Fruit fly (Drosophila melanogaster) whole organism, embryonic: ENCODE data around the gene Oseg1.

Experiments used
- Awh ChIP-seq: fragments of 200-800 bp; sonication (Bioruptor generic); IDR thresholded peaks from 2 replicates; pipeline ENCODE4, ENCODE4 v1.3.6; 2022; ENCODE audit warnings: missing biosample characterization, missing genetic modification characterization
- CG10462 ChIP-seq: fragments of 200-800 bp; sonication (Bioruptor generic); optimal IDR thresholded peaks from 2 replicates; lab custom pipeline; 2016; ENCODE audit warnings: missing biosample characterization, missing genetic modification characterization
- CG11695 ChIP-seq: fragments of 200-800 bp; sonication (Bioruptor generic); IDR thresholded peaks from 3 replicates; pipeline ENCODE4 v1.3.6; 2022; ENCODE audit warnings: missing biosample characterization, missing genetic modification characterization
- CG12219 ChIP-seq: fragments of 200-800 bp; sonication (Bioruptor generic); optimal IDR thresholded peaks from 3 replicates; lab custom pipeline; 2018; ENCODE audit warnings: missing biosample characterization, mild to moderate bottlenecking, missing genetic modification characterization
- CG12769 ChIP-seq: fragments of 200-800 bp; sonication (Bioruptor generic); optimal IDR thresholded peaks from 2 replicates; lab custom pipeline; 2019; ENCODE audit warnings: missing biosample characterization, mild to moderate bottlenecking, missing genetic modification characterization, moderate library complexity
- CG14050 ChIP-seq: fragments of 200-800 bp; sonication (Bioruptor generic); IDR thresholded peaks from 3 replicates; pipeline ENCODE4 v1.3.6; 2022; ENCODE audit warnings: missing biosample characterization, missing genetic modification characterization
- CG17186 ChIP-seq: fragments of 200-800 bp; sonication (Bioruptor generic); optimal IDR thresholded peaks from 3 replicates; lab custom pipeline; 2017; ENCODE audit warnings: missing biosample characterization, missing genetic modification reagents, missing genetic modification characterization
- CG17385 ChIP-seq: fragments of 200-800 bp; sonication (Bioruptor generic); optimal IDR thresholded peaks from 3 replicates; lab custom pipeline; 2018; ENCODE audit warnings: missing biosample characterization, mild to moderate bottlenecking, missing genetic modification characterization
- CG17829 ChIP-seq: fragments of 200-800 bp; optimal IDR thresholded peaks from 2 replicates; lab custom pipeline; 2019; ENCODE audit warnings: missing biosample characterization, mild to moderate bottlenecking, missing genetic modification characterization, moderate library complexity
- CG1792 ChIP-seq: fragments of 200-800 bp; sonication (Bioruptor generic); optimal IDR thresholded peaks from 2 replicates; lab custom pipeline; 2016; ENCODE audit warnings: missing biosample characterization, missing genetic modification characterization
- CG18599 ChIP-seq: fragments of 200-800 bp; sonication (Bioruptor generic); optimal IDR thresholded peaks from 3 replicates; lab custom pipeline; 2017; ENCODE audit warnings: missing biosample characterization, missing genetic modification characterization, mild to moderate bottlenecking, moderate library complexity, missing genetic modification reagents
- CG2712 ChIP-seq: fragments of 200-800 bp; optimal IDR thresholded peaks from 3 replicates; lab custom pipeline; 2019; ENCODE audit warnings: missing biosample characterization, mild to moderate bottlenecking, missing genetic modification characterization, moderate library complexity
- CG30020 ChIP-seq: fragments of 200-800 bp; optimal IDR thresholded peaks from 2 replicates; lab custom pipeline; 2019; ENCODE audit warnings: missing biosample characterization, mild to moderate bottlenecking, missing genetic modification characterization, moderate library complexity
- CG3407 ChIP-seq: fragments of 200-800 bp; sonication (Bioruptor generic); optimal IDR thresholded peaks from 2 replicates; lab custom pipeline; 2018; ENCODE audit warnings: missing biosample characterization, mild to moderate bottlenecking, missing genetic modification characterization
- CG6175 ChIP-seq: fragments of 200-800 bp; sonication (Bioruptor generic); IDR thresholded peaks from 3 replicates; pipeline ENCODE4 v1.3.6; 2022; ENCODE audit warnings: missing biosample characterization, missing genetic modification characterization
- CG6254 ChIP-seq: fragments of 200-800 bp; sonication (Bioruptor generic); optimal IDR thresholded peaks from 3 replicates; lab custom pipeline; 2017; ENCODE audit warnings: mild to moderate bottlenecking, missing biosample characterization, missing genetic modification reagents, missing genetic modification characterization
- CG6654 ChIP-seq: fragments of 200-800 bp; sonication (Bioruptor generic); optimal IDR thresholded peaks from 2 replicates; lab custom pipeline; 2017; ENCODE audit warnings: missing biosample characterization, mild to moderate bottlenecking, missing genetic modification characterization
- Deaf1 ChIP-seq: fragments of 200-800 bp; optimal IDR thresholded peaks from 3 replicates; lab custom pipeline; 2019; ENCODE audit warnings: missing biosample characterization, mild to moderate bottlenecking, missing genetic modification characterization, moderate library complexity
- Dp ChIP-seq: fragments of 200-800 bp; sonication (Bioruptor generic); optimal IDR thresholded peaks from 2 replicates; lab custom pipeline; 2018; ENCODE audit warnings: missing biosample characterization, mild to moderate bottlenecking, missing genetic modification characterization, moderate library complexity
- Ets65A ChIP-seq: fragments of 200-800 bp; sonication (Bioruptor generic); peaks from one replicate; lab custom pipeline; 2016; ENCODE audit warnings: missing biosample characterization, missing genetic modification characterization
- Mad ChIP-seq: fragments of 200-800 bp; sonication (Bioruptor generic); optimal IDR thresholded peaks from 2 replicates; lab custom pipeline; 2016; ENCODE audit warnings: missing biosample characterization, missing genetic modification characterization
- Mes4 ChIP-seq: fragments of 200-800 bp; sonication (Bioruptor generic); optimal IDR thresholded peaks from 2 replicates; lab custom pipeline; 2016; ENCODE audit warnings: missing biosample characterization, missing genetic modification characterization
- Rfx ChIP-seq: fragments of 200-800 bp; sonication (Bioruptor generic); IDR thresholded peaks from 2 replicates; pipeline ENCODE4 v1.3.6; 2022; ENCODE audit warnings: missing biosample characterization, missing genetic modification characterization
- Trl ChIP-seq, 3 experiments: fragments of >200 bp in 2 of 3; fragments of 200-800 bp in 1 of 3; sonication (Bioruptor generic) in 1 of 3; optimal IDR thresholded peaks; 2 replicates in 1 of 3; 3 replicates in 2 of 3; lab custom pipeline; 2016 to 2017; ENCODE audit warnings: missing biosample characterization in 1 of 3, missing genetic modification characterization in 1 of 3
- Vsx1 ChIP-seq: fragments of 200-800 bp; sonication (Bioruptor generic); optimal IDR thresholded peaks from 2 replicates; lab custom pipeline; 2017; ENCODE audit warnings: missing biosample characterization, mild to moderate bottlenecking, missing genetic modification characterization, missing genetic modification reagents
- Xbp1 ChIP-seq: fragments of 200-800 bp; sonication (Bioruptor generic); optimal IDR thresholded peaks from 3 replicates; lab custom pipeline; 2016; ENCODE audit warnings: missing biosample characterization, mild to moderate bottlenecking, missing genetic modification characterization
- abd-A ChIP-seq: fragments of 200-800 bp; sonication (Bioruptor generic); optimal IDR thresholded peaks from 3 replicates; lab custom pipeline; 2019; ENCODE audit warnings: missing biosample characterization, mild to moderate bottlenecking, missing genetic modification characterization, moderate library complexity
- ci ChIP-seq: fragments of 200-800 bp; sonication (Bioruptor generic); IDR thresholded peaks from 3 replicates; pipeline ENCODE4 v1.3.6; 2022; ENCODE audit warnings: missing biosample characterization, missing genetic modification characterization
- corto ChIP-seq: fragments of 200-800 bp; sonication (Bioruptor generic); optimal IDR thresholded peaks from 2 replicates; lab custom pipeline; 2016; ENCODE audit warnings: missing biosample characterization, mild to moderate bottlenecking, missing genetic modification characterization, moderate library complexity
- dm ChIP-seq: fragments of 200-800 bp; sonication (Bioruptor generic); optimal IDR thresholded peaks from 3 replicates; lab custom pipeline; 2016; ENCODE audit warnings: missing biosample characterization, missing genetic modification characterization
- gce ChIP-seq: fragments of 200-800 bp; sonication (Bioruptor generic); IDR thresholded peaks from 3 replicates; pipeline ENCODE4 v1.3.6; 2022; ENCODE audit warnings: missing biosample characterization, missing genetic modification characterization
- gfzf ChIP-seq: fragments of 200-800 bp; sonication (Bioruptor generic); optimal IDR thresholded peaks from 2 replicates; lab custom pipeline; 2016; ENCODE audit warnings: missing biosample characterization, mild to moderate bottlenecking, missing genetic modification characterization, moderate library complexity
- gro ChIP-seq: fragments of 200-800 bp; sonication (Bioruptor generic); optimal IDR thresholded peaks from 2 replicates; lab custom pipeline; 2016; ENCODE audit warnings: missing biosample characterization, missing genetic modification characterization
- lbe ChIP-seq: fragments of 200-800 bp; sonication (Bioruptor generic); optimal IDR thresholded peaks from 2 replicates; lab custom pipeline; 2016; ENCODE audit warnings: missing biosample characterization, mild to moderate bottlenecking, missing genetic modification characterization
- nom ChIP-seq: fragments of 200-800 bp; sonication (Bioruptor generic); optimal IDR thresholded peaks from 2 replicates; lab custom pipeline; 2017; ENCODE audit warnings: missing biosample characterization, missing genetic modification characterization, mild to moderate bottlenecking, moderate library complexity, missing genetic modification reagents
- oc ChIP-seq: fragments of 200-800 bp; sonication (Bioruptor generic); optimal IDR thresholded peaks from 2 replicates; lab custom pipeline; 2018; ENCODE audit warnings: missing biosample characterization, mild to moderate bottlenecking, missing genetic modification characterization, moderate library complexity
- pita ChIP-seq: fragments of 200-800 bp; sonication (Bioruptor generic); optimal IDR thresholded peaks from 2 replicates; lab custom pipeline; 2017; ENCODE audit warnings: missing biosample characterization, mild to moderate bottlenecking, missing genetic modification characterization
- pros ChIP-seq: fragments of 200-800 bp; sonication (Bioruptor generic); optimal IDR thresholded peaks from 3 replicates; lab custom pipeline; 2019; ENCODE audit warnings: missing biosample characterization, mild to moderate bottlenecking, missing genetic modification characterization, moderate library complexity
- row ChIP-seq: fragments of 200-800 bp; sonication (Bioruptor generic); IDR thresholded peaks from 3 replicates; pipeline ENCODE4 v1.3.6; 2022; ENCODE audit warnings: missing biosample characterization, missing genetic modification characterization
- salm ChIP-seq: fragments of 200-800 bp; sonication (Bioruptor generic); optimal IDR thresholded peaks from 2 replicates; lab custom pipeline; 2018; ENCODE audit warnings: missing biosample characterization, mild to moderate bottlenecking, missing genetic modification characterization
- sens-2 ChIP-seq: fragments of 200-800 bp; sonication (Bioruptor generic); IDR thresholded peaks from 2 replicates; pipeline ENCODE4 v1.3.6; 2022; ENCODE audit warnings: missing biosample characterization, missing genetic modification characterization
- sr ChIP-seq: fragments of 200-800 bp; sonication (Bioruptor generic); IDR thresholded peaks from 3 replicates; pipeline ENCODE4 v1.3.6; 2022; ENCODE audit warnings: missing biosample characterization, missing genetic modification characterization
- ttk ChIP-seq: fragments of 200-800 bp; sonication (Bioruptor generic); IDR thresholded peaks from 2 replicates; pipeline ENCODE4 v2.1.2; 2022; ENCODE audit warnings: missing biosample characterization, missing genetic modification characterization
- usp ChIP-seq: fragments of >200 bp; optimal IDR thresholded peaks from 2 replicates; lab custom pipeline; 2017; ENCODE audit warnings: missing biosample characterization, missing genetic modification characterization
- vvl ChIP-seq: fragments of 200-800 bp; sonication (Bioruptor generic); IDR thresholded peaks from 2 replicates; pipeline ENCODE4 v1.3.6; 2022; ENCODE audit warnings: missing biosample characterization, missing genetic modification characterization
- z ChIP-seq: fragments of 200-800 bp; sonication (Bioruptor generic); IDR thresholded peaks from 3 replicates; pipeline ENCODE4 v1.3.6; 2022; ENCODE audit warnings: missing biosample characterization, missing genetic modification characterization

The Oseg1 gene

DNA sequence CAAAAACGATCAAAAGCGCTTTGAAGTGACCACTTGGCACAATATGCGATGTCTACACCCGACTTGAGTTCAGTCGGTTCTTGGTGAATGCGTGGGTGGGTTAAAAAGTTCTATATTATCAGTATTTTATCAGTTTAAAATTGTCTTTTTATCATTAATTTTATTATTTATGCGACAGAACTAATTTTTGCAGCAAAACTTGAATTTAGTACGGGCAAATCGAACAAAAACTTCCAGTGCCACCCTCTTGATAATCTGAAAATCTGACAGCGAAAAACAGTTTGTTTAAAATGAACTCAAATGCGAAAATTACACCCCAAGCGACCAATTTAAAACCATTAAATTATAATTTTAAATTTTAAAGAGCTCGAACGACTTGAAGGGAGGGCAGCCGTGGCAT is 41.7 kb downstream of the Oseg1 start (continued):
- peak; percentile 28; the same call in 1 of the 2 replicates for TF ChIP-seq Rfx (GFP tag; lab: Robert Waterston, UW)
- no peak for TF ChIP-seq usp (GFP tag; lab: Kevin White, UChicago)
- peak; percentile 9 for TF ChIP-seq lbe (GFP tag; lab: Kevin White, UChicago)
- 0 out of 3 replicates have a peak, but pooled peaks have one; percentile 36 for TF ChIP-seq row

DNA sequence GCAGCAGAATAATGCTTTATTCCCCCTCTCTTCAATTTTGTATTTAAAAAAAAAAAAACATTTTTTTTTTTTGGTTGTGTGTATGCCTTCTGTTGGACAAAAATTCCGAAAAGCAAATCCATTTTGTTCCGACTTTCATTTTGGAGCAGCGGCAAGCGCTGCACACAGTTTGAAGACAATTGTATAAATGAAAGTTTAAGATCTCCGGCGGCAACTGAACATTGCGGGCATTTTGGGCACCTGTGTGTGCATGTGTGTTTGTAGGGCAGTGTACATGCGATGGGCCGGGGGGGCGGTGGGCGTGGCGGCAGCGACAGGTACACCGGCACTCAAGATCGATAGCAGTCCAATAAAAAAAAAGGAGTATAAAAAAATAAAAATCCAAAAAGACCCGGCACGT is 43.2 kb downstream of the Oseg1 start:
- TF ChIP-seq CG6254 (GFP tag; lab: Kevin White, UChicago) (no peak), gce (no peak), Mad (GFP tag; lab: Kevin White, UChicago) (no peak), CG17385 (GFP tag; lab: Kevin White, UChicago) (no peak), CG6654 (GFP tag; lab: Kevin White, UChicago) (peak; percentile 88), Xbp1 (GFP tag; lab: Kevin White, UChicago) (no peak), Dp (GFP tag; lab: Kevin White, UChicago) (no peak), z (GFP tag; lab: Robert Waterston, UW) (no peak), Vsx1 (no peak)

DNA sequence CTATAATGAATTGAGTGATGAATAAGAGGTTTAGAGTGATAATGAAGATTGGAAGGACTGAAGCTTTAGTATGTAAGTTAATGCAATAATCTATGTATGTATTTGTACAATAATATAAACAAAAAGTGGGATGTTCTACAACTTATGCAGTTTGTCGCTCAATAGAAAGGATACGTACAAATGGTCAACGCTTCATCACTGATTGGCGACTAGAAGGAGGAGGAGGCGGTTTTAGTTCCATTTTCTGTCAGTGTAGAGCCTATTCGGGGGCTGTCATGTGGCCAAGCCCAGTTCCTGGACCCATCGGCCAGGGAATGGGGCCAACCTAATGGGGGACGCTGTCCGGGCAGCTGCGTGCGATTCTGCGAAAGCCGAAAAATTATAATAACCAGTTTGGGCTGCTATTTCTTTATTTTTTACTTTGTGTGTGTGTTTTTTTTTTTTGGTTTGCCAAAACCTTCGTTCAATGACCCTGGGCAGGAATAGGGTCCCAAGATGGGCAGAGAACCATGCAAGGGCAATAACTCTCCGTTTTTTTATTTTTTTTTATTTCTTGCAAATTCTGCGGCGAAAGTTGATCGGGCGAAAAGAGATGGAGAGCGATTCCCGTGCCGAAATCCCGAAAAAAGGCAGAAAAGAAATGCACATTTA is 43.8 kb downstream of the Oseg1 start:
- TF ChIP-seq CG11695 (GFP tag; lab: Robert Waterston, UW) (no peak), CG10462 (GFP tag; lab: Kevin White, UChicago) (no peak), pita (GFP tag; lab: Kevin White, UChicago) (no peak), lbe (GFP tag; lab: Kevin White, UChicago) (peak; percentile 42), Ets65A (GFP tag; lab: Kevin White, UChicago) (peak; percentile 33), corto (GFP tag; lab: Kevin White, UChicago) (peak; percentile 29), gro (GFP tag; lab: Kevin White, UChicago) (no peak), ci (GFP tag; lab: Robert Waterston, UW) (no peak), Deaf1 (tag; lab: Kevin White, UChicago) (no peak)

DNA sequence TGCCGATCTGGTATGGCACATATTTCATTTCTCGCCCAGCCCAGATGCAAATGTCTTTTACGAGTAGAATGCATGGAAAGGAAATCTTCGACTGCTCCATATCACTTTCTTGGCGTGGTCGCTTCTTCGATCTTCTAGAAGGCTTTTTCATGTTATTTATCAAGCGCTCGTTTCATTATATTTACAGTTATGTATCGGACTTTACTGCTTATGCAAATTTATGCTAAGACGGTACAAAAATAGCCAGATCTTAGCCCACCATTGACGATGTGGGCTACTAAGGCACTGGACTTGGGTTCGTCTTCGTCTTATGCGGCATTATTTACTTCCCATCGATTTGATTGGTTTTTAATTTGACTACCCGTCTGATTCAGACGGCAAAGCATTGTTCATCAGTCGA is 49.4 kb downstream of the Oseg1 start:
- no peak for TF ChIP-seq gfzf (GFP tag; lab: Kevin White, UChicago)
- peak; percentile 76 for TF ChIP-seq vvl (GFP tag; lab: Robert Waterston, UW)
- TF ChIP-seq CG1792: no peak
- peak; percentile 55 for TF ChIP-seq abd-A
- 0 out of 3 replicates have a peak, but pooled peaks have one; percentile 37 for TF ChIP-seq sr (GFP tag; lab: Robert Waterston, UW)
- no peak for TF ChIP-seq nom (GFP tag; lab: Kevin White, UChicago)
- TF ChIP-seq CG3407 (GFP tag; lab: Kevin White, UChicago): no peak
- no peak for TF ChIP-seq CG17829 (tag; lab: Kevin White, UChicago)
- no peak for TF ChIP-seq salm (tag; lab: Kevin White, UChicago)
- peak; percentile 97 for TF ChIP-seq pros
- TF ChIP-seq sens-2 (GFP tag; lab: Robert Waterston, UW): no peak
- TF ChIP-seq CG12769 (tag; lab: Kevin White, UChicago): peak; percentile 39
- TF ChIP-seq CG2712: no peak
- TF ChIP-seq dm: no peak
- no peak for TF ChIP-seq CG18599
- TF ChIP-seq CG12219 (GFP tag; lab: Kevin White, UChicago): no peak
- TF ChIP-seq CG10462 (GFP tag; lab: Kevin White, UChicago): no peak
- no peak for TF ChIP-seq CG6175 (GFP tag; lab: Robert Waterston, UW)
- no peak for TF ChIP-seq CG14050 (GFP tag; lab: Robert Waterston, UW)
- no peak for TF ChIP-seq Mes4
- TF ChIP-seq ttk (GFP tag; lab: Robert Waterston, UW): no peak
- TF ChIP-seq Trl (optimal IDR thresholded peaks at IDR 0.05; lab: Kevin White, UChicago): no peak
- no peak for TF ChIP-seq Trl (GFP tag; optimal IDR thresholded peaks at IDR 0.05; lab: Kevin White, UChicago)
- no peak for TF ChIP-seq Awh (GFP tag; lab: Robert Waterston, UW)
- no peak for TF ChIP-seq CG30020 (tag; lab: Kevin White, UChicago)
- TF ChIP-seq oc (tag; lab: Kevin White, UChicago): peak; percentile 78
- no peak for TF ChIP-seq CG17186 (GFP tag; lab: Kevin White, UChicago)
